Worm (Caenorhabditis elegans) whole organism, L2 larva: ENCODE data around the gene gst-15.

Experiments
- C34F6.9 ChIP-seq: fragments of 150-350 bp; optimal IDR thresholded peaks from 2 replicates; lab custom pipeline; 2014; ENCODE audit warnings: missing biosample characterization, missing genetic modification characterization
- F13H6.1 ChIP-seq: sonication (generic microtip); optimal IDR thresholded peaks from 2 replicates; lab custom pipeline; 2016; ENCODE audit warnings: missing genetic modification characterization, missing compliant biosample characterization
- Y55F3AM.14 ChIP-seq: fragments of 200-800 bp; sonication (Bioruptor generic); optimal IDR thresholded peaks from 2 replicates; lab custom pipeline; 2018; ENCODE audit warnings: mild to moderate bottlenecking, missing genetic modification characterization, missing compliant biosample characterization
- ama-1 ChIP-seq: fragments of 150-350 bp; optimal IDR thresholded peaks from 2 replicates; lab custom pipeline; 2018; ENCODE audit warnings: inconsistent platforms
- ceh-16 ChIP-seq: fragments of 150-350 bp; optimal IDR thresholded peaks from 2 replicates; lab custom pipeline; 2014; ENCODE audit warnings: missing biosample characterization, missing genetic modification characterization
- crh-2 ChIP-seq: sonication (generic microtip); optimal IDR thresholded peaks from 2 replicates; lab custom pipeline; 2017; ENCODE audit warnings: missing biosample characterization, missing genetic modification characterization
- elt-1 ChIP-seq: fragments of 150-350 bp; optimal IDR thresholded peaks from 2 replicates; lab custom pipeline; 2014; ENCODE audit warnings: missing biosample characterization, missing genetic modification characterization
- lin-11 ChIP-seq: fragments of 150-350 bp; sonication (generic microtip); optimal IDR thresholded peaks from 2 replicates; lab custom pipeline; 2014; ENCODE audit warnings: missing biosample characterization, missing genetic modification characterization, inconsistent platforms, mixed read lengths
- lin-13 ChIP-seq: fragments of 150-350 bp; optimal IDR thresholded peaks from 2 replicates; lab custom pipeline; 2014; ENCODE audit warnings: missing biosample characterization, missing genetic modification reagents, missing genetic modification characterization
- mdl-1 ChIP-seq, 2 experiments: fragments of 150-350 bp in 1 of 2; sonication (generic microtip) in 1 of 2; optimal IDR thresholded peaks; 2 replicates each; lab custom pipeline; 2017; ENCODE audit warnings: missing biosample characterization in 2 of 2, missing genetic modification characterization in 2 of 2
- nhr-10 ChIP-seq: sonication (generic microtip); optimal IDR thresholded peaks from 2 replicates; lab custom pipeline; 2017; ENCODE audit warnings: missing biosample characterization, missing genetic modification characterization
- nhr-77 ChIP-seq: fragments of 150-350 bp; optimal IDR thresholded peaks from 2 replicates; lab custom pipeline; 2014; ENCODE audit warnings: missing biosample characterization, missing genetic modification characterization
- skn-1 ChIP-seq: sonication (generic microtip); optimal IDR thresholded peaks from 2 replicates; lab custom pipeline; 2017; ENCODE audit warnings: missing biosample characterization, missing genetic modification characterization
- zag-1 ChIP-seq: fragments of 150-350 bp; optimal IDR thresholded peaks from 2 replicates; lab custom pipeline; 2014; ENCODE audit warnings: missing biosample characterization, missing genetic modification characterization

- no peak for TF ChIP-seq lin-11 (tag; lab: Kevin White, UChicago)
- no peak for TF ChIP-seq C34F6.9 (tag; lab: Kevin White, UChicago)
- TF ChIP-seq mdl-1 (tag; optimal IDR thresholded peaks at IDR 0.05; lab: Kevin White, UChicago), result no peak
- TF ChIP-seq nhr-77, result no peak
- no peak for TF ChIP-seq ama-1 (lab: Kevin White, UChicago)
- no peak for TF ChIP-seq elt-1
- no peak for TF ChIP-seq zag-1 (tag; lab: Kevin White, UChicago)
- TF ChIP-seq Y55F3AM.14 (GFP tag; lab: Kevin White, UChicago), result no peak
- TF ChIP-seq skn-1 (tag; lab: Kevin White, UChicago), result no peak
- no peak for TF ChIP-seq crh-2 (tag; lab: Kevin White, UChicago)
- no peak for TF ChIP-seq nhr-10 (tag; lab: Kevin White, UChicago)
- no peak for TF ChIP-seq F13H6.1 (tag; lab: Kevin White, UChicago)
- TF ChIP-seq lin-13 (GFP tag; lab: Kevin White, UChicago), result no peak
- no peak for TF ChIP-seq ceh-16
These were observed 17.7 kb upstream of the gst-15 start, which contains the start of the genes gst-17 and gst-18 for ce11 chrII:13630690-13631089.
